Worm (Caenorhabditis elegans) whole organism, early embryonic: ENCODE results near the gene duxl-1.

ENCODE experiments used
- B0310.2 ChIP-seq: sonication (generic microtip); optimal IDR thresholded peaks from 2 replicates; lab custom pipeline; 2016; ENCODE audit warnings: mild to moderate bottlenecking, missing genetic modification characterization, missing compliant biosample characterization
- F13C5.2 ChIP-seq: sonication (generic microtip); optimal IDR thresholded peaks from 2 replicates; lab custom pipeline; 2017; ENCODE audit warnings: mild to moderate bottlenecking, missing genetic modification characterization, inconsistent platforms, missing compliant biosample characterization
- aly-1 ChIP-seq: sonication (generic microtip); optimal IDR thresholded peaks from 2 replicates; lab custom pipeline; 2016; ENCODE audit warnings: missing genetic modification characterization, missing compliant biosample characterization
- ama-1 ChIP-seq: fragments of 150-350 bp; optimal IDR thresholded peaks from 2 replicates; lab custom pipeline; 2014
- ceh-36 ChIP-seq: sonication (generic microtip); optimal IDR thresholded peaks from 2 replicates; lab custom pipeline; 2016; ENCODE audit warnings: missing genetic modification characterization, inconsistent platforms, missing compliant biosample characterization
- scrt-1 ChIP-seq: fragments of 200-800 bp; sonication (Bioruptor generic); IDR thresholded peaks from 2 replicates; pipeline ENCODE4 v1.3.6; 2022; ENCODE audit warnings: missing genetic modification characterization, missing compliant biosample characterization
- tra-4 ChIP-seq: sonication (generic microtip); optimal IDR thresholded peaks from 2 replicates; lab custom pipeline; 2017; ENCODE audit warnings: missing genetic modification characterization, missing compliant biosample characterization

- no peak for TF ChIP-seq ceh-36 (tag; lab: Kevin White, UChicago)
- no peak for TF ChIP-seq F13C5.2 (tag; lab: Kevin White, UChicago)
- no peak for TF ChIP-seq B0310.2 (tag; lab: Kevin White, UChicago)
- TF ChIP-seq scrt-1 (GFP tag; lab: Robert Waterston, UW): no peak
- no peak for TF ChIP-seq aly-1 (tag; lab: Kevin White, UChicago)
- TF ChIP-seq tra-4 (tag; lab: Kevin White, UChicago): no peak
- no peak for TF ChIP-seq ama-1 (lab: Kevin White, UChicago)
Measured at ce11 chrII:1650502-1650901, 13.0 kb upstream of the duxl-1 start, which contains the start of gene fbxb-20.
